Worm (Caenorhabditis elegans) whole organism, early embryonic: ENCODE data around the gene kcc-2.

Experiments
- B0310.2 ChIP-seq: sonication (generic microtip); optimal IDR thresholded peaks from 2 replicates; lab custom pipeline; 2016; ENCODE audit warnings: mild to moderate bottlenecking, missing genetic modification characterization, missing compliant biosample characterization
- ama-1 ChIP-seq: fragments of 150-350 bp; optimal IDR thresholded peaks from 2 replicates; lab custom pipeline; 2014
- hmg-4 ChIP-seq: fragments of 200-800 bp; sonication (Bioruptor generic); optimal IDR thresholded peaks from 2 replicates; lab custom pipeline; 2018; ENCODE audit warnings: mild to moderate bottlenecking, missing genetic modification characterization, missing compliant biosample characterization
- hnd-1 ChIP-seq: sonication (generic microtip); optimal IDR thresholded peaks from 2 replicates; lab custom pipeline; 2016; ENCODE audit warnings: missing genetic modification characterization, missing compliant biosample characterization
- tra-4 ChIP-seq: sonication (generic microtip); optimal IDR thresholded peaks from 2 replicates; lab custom pipeline; 2017; ENCODE audit warnings: missing genetic modification characterization, missing compliant biosample characterization

DNA sequence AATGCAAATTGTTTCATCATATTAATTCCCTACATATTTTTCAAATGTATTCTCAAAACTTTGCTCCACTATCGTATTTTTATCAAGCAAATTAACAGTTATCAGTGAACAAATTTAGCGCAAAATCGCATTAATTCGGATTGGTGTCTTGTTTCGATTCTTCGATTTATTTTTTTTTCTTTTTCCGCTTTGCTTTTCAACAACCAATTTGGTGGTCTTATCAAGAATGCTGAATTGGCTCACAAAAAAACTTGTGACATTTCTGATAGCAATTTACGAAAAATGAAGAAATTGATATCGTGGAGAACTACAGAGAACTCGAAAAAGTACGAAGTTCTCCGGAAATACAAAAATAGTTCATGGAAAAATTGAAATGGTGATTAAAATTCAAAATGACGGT is 7.7 kb downstream of the kcc-2 start:
- no peak for TF ChIP-seq ama-1
- no peak for TF ChIP-seq hmg-4 (GFP tag; lab: Kevin White, UChicago)
- TF ChIP-seq tra-4 (tag; lab: Kevin White, UChicago) = no peak
- TF ChIP-seq hnd-1 = no peak
- TF ChIP-seq B0310.2 (tag; lab: Kevin White, UChicago) = no peak
